Worm (Caenorhabditis elegans) whole organism, young adult: ENCODE measurements around the gene clec-212.

ENCODE experiments used
- B0261.1 ChIP-seq: sonication (generic microtip); optimal IDR thresholded peaks from 2 replicates; lab custom pipeline; 2016; ENCODE audit warnings: mild to moderate bottlenecking, missing genetic modification characterization, moderate library complexity, missing compliant biosample characterization
- B0336.3 ChIP-seq: fragments of 200-800 bp; sonication (Bioruptor generic); IDR thresholded peaks from 2 replicates; pipeline ENCODE4 v1.3.6; 2022; ENCODE audit warnings: missing genetic modification characterization, missing compliant biosample characterization
- C17E4.6 ChIP-seq: fragments of 200-800 bp; sonication (Bioruptor generic); IDR thresholded peaks from 2 replicates; pipeline ENCODE4 v1.3.6; 2022; ENCODE audit warnings: missing genetic modification reagents, missing genetic modification characterization, missing compliant biosample characterization
- D2030.7 ChIP-seq: fragments of 200-800 bp; sonication (Bioruptor generic); IDR thresholded peaks from 2 replicates; pipeline ENCODE4 v1.3.6; 2022; ENCODE audit warnings: missing genetic modification reagents, missing genetic modification characterization, missing compliant biosample characterization
- F22D6.2 ChIP-seq: sonication (generic microtip); optimal IDR thresholded peaks from 2 replicates; lab custom pipeline; 2016; ENCODE audit warnings: mild to moderate bottlenecking, missing genetic modification characterization, missing compliant biosample characterization
- F23B12.7 ChIP-seq: sonication (generic microtip); optimal IDR thresholded peaks from 2 replicates; lab custom pipeline; 2017; ENCODE audit warnings: missing genetic modification characterization, mild to moderate bottlenecking, missing compliant biosample characterization, antibody characterized with exemption, moderate library complexity; ENCODE audit not compliant: insufficient read depth
- F33H1.4 ChIP-seq: fragments of 200-800 bp; sonication (Bioruptor generic); IDR thresholded peaks from 2 replicates; pipeline ENCODE4 v1.3.6; 2022; ENCODE audit warnings: missing genetic modification reagents, missing genetic modification characterization, missing compliant biosample characterization
- F55B11.4 ChIP-seq: sonication (generic microtip); optimal IDR thresholded peaks from 2 replicates; lab custom pipeline; 2016; ENCODE audit warnings: missing compliant biosample characterization, missing genetic modification characterization, borderline replicate concordance; ENCODE audit not compliant: insufficient read depth
- F57A8.1 ChIP-seq: fragments of 200-800 bp; sonication (Bioruptor generic); optimal IDR thresholded peaks from 2 replicates; lab custom pipeline; 2018; ENCODE audit warnings: mild to moderate bottlenecking, missing genetic modification characterization, moderate library complexity, missing compliant biosample characterization
- F57C9.4 ChIP-seq: sonication (generic microtip); optimal IDR thresholded peaks from 2 replicates; lab custom pipeline; 2017; ENCODE audit warnings: mild to moderate bottlenecking, missing genetic modification characterization, missing compliant biosample characterization
- K12H6.12 ChIP-seq: fragments of 200-800 bp; sonication (Bioruptor generic); optimal IDR thresholded peaks from 2 replicates; lab custom pipeline; 2018; ENCODE audit warnings: mild to moderate bottlenecking, missing genetic modification characterization, missing compliant biosample characterization
- Y67H2A.10 ChIP-seq: fragments of 200-800 bp; sonication (Bioruptor generic); conservative IDR thresholded peaks from 2 replicates; pipeline ENCODE4 v1.3.6; 2022; ENCODE audit warnings: missing genetic modification reagents, missing genetic modification characterization, missing compliant biosample characterization
- Y79H2A.3 ChIP-seq: fragments of 200-800 bp; sonication (Bioruptor generic); conservative IDR thresholded peaks from 2 replicates; pipeline ENCODE4 v1.3.6; 2022; ENCODE audit warnings: missing genetic modification reagents, missing genetic modification characterization, missing compliant biosample characterization
- aptf-2 ChIP-seq: fragments of 200-800 bp; sonication (Bioruptor generic); conservative IDR thresholded peaks from 2 replicates; pipeline ENCODE4 v1.3.6; 2022; ENCODE audit warnings: missing genetic modification reagents, missing genetic modification characterization, missing compliant biosample characterization
- atf-7 ChIP-seq: sonication (generic microtip); optimal IDR thresholded peaks from 2 replicates; lab custom pipeline; 2017; ENCODE audit warnings: mild to moderate bottlenecking, missing genetic modification characterization, missing compliant biosample characterization
- attf-3 ChIP-seq: fragments of 200-800 bp; sonication (Bioruptor generic); conservative IDR thresholded peaks from 2 replicates; pipeline ENCODE4 v1.3.6; 2022; ENCODE audit warnings: missing genetic modification reagents, missing genetic modification characterization, missing compliant biosample characterization
- attf-5 ChIP-seq: fragments of 200-800 bp; sonication (Bioruptor generic); optimal IDR thresholded peaks from 2 replicates; lab custom pipeline; 2018; ENCODE audit warnings: mild to moderate bottlenecking, missing genetic modification characterization, missing compliant biosample characterization
- attf-6 ChIP-seq: fragments of 200-800 bp; sonication (Bioruptor generic); IDR thresholded peaks from 2 replicates; pipeline ENCODE4 v1.3.6; 2022; ENCODE audit warnings: missing genetic modification reagents, missing genetic modification characterization, missing compliant biosample characterization
- bed-2 ChIP-seq: fragments of 200-800 bp; sonication (Bioruptor generic); IDR thresholded peaks from 2 replicates; pipeline ENCODE4 v1.3.6; 2022; ENCODE audit warnings: missing genetic modification reagents, missing genetic modification characterization, missing compliant biosample characterization
- ceh-40 ChIP-seq: fragments of 200-800 bp; sonication (Bioruptor generic); IDR thresholded peaks from 2 replicates; pipeline ENCODE4 v1.3.6; 2022; ENCODE audit warnings: missing genetic modification characterization, missing compliant biosample characterization
- ceh-79 ChIP-seq: sonication (generic microtip); optimal IDR thresholded peaks from 2 replicates; lab custom pipeline; 2017; ENCODE audit warnings: mild to moderate bottlenecking, missing genetic modification characterization, missing compliant biosample characterization
- ceh-91 ChIP-seq: fragments of 200-800 bp; sonication (Bioruptor generic); IDR thresholded peaks from 2 replicates; pipeline ENCODE4 v1.3.6; 2022; ENCODE audit warnings: missing genetic modification reagents, missing genetic modification characterization, missing compliant biosample characterization
- die-1 ChIP-seq: sonication (generic microtip); optimal IDR thresholded peaks from 2 replicates; lab custom pipeline; 2016; ENCODE audit warnings: missing genotype, mild to moderate bottlenecking, missing genetic modification characterization, missing compliant biosample characterization
- hsf-1 ChIP-seq: fragments of 200-800 bp; sonication (Bioruptor generic); IDR thresholded peaks from 2 replicates; pipeline ENCODE4 v1.3.6; 2022; ENCODE audit warnings: missing genetic modification reagents, missing genetic modification characterization, missing compliant biosample characterization
- let-607 ChIP-seq, 2 experiments: fragments of 200-800 bp in 1 of 2; sonication (Bioruptor generic) in 1 of 2; sonication (generic microtip) in 1 of 2; optimal IDR thresholded peaks; 2 replicates each; lab custom pipeline; 2016 to 2018; ENCODE audit warnings: mild to moderate bottlenecking in 2 of 2, missing compliant biosample characterization in 2 of 2, missing genetic modification characterization in 2 of 2, moderate library complexity in 2 of 2, missing genotype in 1 of 2
- lsl-1 ChIP-seq: fragments of 200-800 bp; sonication (Bioruptor generic); optimal IDR thresholded peaks from 2 replicates; lab custom pipeline; 2018; ENCODE audit warnings: mild to moderate bottlenecking, missing genetic modification characterization, moderate library complexity, missing compliant biosample characterization
- nfya-1 ChIP-seq: sonication (generic microtip); optimal IDR thresholded peaks from 2 replicates; lab custom pipeline; 2017; ENCODE audit warnings: antibody characterized with exemption, missing compliant biosample characterization, missing genetic modification characterization, borderline replicate concordance; ENCODE audit not compliant: insufficient read depth
- nfya-2 ChIP-seq: fragments of 200-800 bp; sonication (Bioruptor generic); IDR thresholded peaks from 2 replicates; pipeline ENCODE4 v1.3.6; 2022; ENCODE audit warnings: missing genetic modification reagents, missing genetic modification characterization, missing compliant biosample characterization
- nhr-179 ChIP-seq: sonication (generic microtip); optimal IDR thresholded peaks from 2 replicates; lab custom pipeline; 2016; ENCODE audit warnings: mild to moderate bottlenecking, missing genetic modification characterization, missing compliant biosample characterization
- nhr-80 ChIP-seq: sonication (generic microtip); optimal IDR thresholded peaks from 2 replicates; lab custom pipeline; 2016; ENCODE audit warnings: missing genetic modification characterization, missing compliant biosample characterization
- sdz-38 ChIP-seq: sonication (generic microtip); optimal IDR thresholded peaks from 2 replicates; lab custom pipeline; 2016; ENCODE audit warnings: missing genotype, missing genetic modification characterization, missing compliant biosample characterization
- sea-2 ChIP-seq: fragments of 200-800 bp; sonication (Bioruptor generic); IDR thresholded peaks from 2 replicates; pipeline ENCODE4 v1.3.6; 2022; ENCODE audit warnings: missing genetic modification characterization, missing compliant biosample characterization
- sptf-2 ChIP-seq: fragments of 200-800 bp; sonication (Bioruptor generic); optimal IDR thresholded peaks from 2 replicates; lab custom pipeline; 2018; ENCODE audit warnings: mild to moderate bottlenecking, missing genetic modification characterization, missing compliant biosample characterization
- tbx-9 ChIP-seq: sonication (generic microtip); optimal IDR thresholded peaks from 2 replicates; lab custom pipeline; 2016; ENCODE audit warnings: borderline replicate concordance, missing genetic modification characterization, inconsistent platforms, missing compliant biosample characterization
- tlf-1 ChIP-seq: fragments of 200-800 bp; sonication (Bioruptor generic); optimal IDR thresholded peaks from 2 replicates; lab custom pipeline; 2018; ENCODE audit warnings: mild to moderate bottlenecking, missing genetic modification characterization, missing compliant biosample characterization
- unc-130 ChIP-seq: sonication (generic microtip); optimal IDR thresholded peaks from 2 replicates; lab custom pipeline; 2016; ENCODE audit warnings: missing genetic modification reagents, missing genetic modification characterization, missing compliant biosample characterization
- zim-3 ChIP-seq: sonication (generic microtip); optimal IDR thresholded peaks from 2 replicates; lab custom pipeline; 2017; ENCODE audit warnings: mild to moderate bottlenecking, missing genetic modification characterization, moderate library complexity, missing compliant biosample characterization
- ztf-22 ChIP-seq: fragments of 200-800 bp; sonication (Bioruptor generic); optimal IDR thresholded peaks from 2 replicates; lab custom pipeline; 2018; ENCODE audit warnings: mild to moderate bottlenecking, missing genetic modification characterization, moderate library complexity, missing compliant biosample characterization

clec-212 gene

DNA sequence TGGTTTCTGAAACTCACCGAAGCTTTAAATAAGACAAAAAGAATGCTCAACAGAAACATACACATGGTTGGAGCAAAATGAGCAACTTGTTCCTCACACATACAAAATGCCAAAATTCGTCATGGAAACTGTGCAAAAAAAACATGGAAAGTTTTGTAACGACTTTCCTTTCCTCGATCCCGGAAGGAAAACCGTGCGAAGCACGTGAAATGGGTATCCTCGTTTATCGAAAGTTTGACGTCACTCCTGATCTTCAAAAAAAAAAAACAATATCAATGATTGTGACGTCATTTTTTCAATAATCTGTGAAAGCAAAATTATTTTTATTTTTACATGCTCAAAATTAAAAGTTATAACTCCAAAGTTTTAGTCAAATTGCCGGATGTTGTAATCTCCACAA, at the start of gene clec-212:
TSS of gene clec-212 (minus strand) at position 101 of the 400 bp plus-strand sequence.
- no peak for TF ChIP-seq unc-130 (GFP tag; lab: Kevin White, UChicago)
- TF ChIP-seq aptf-2 (GFP tag; lab: Robert Waterston, UW) = no peak
- TF ChIP-seq, all 124 proteins: peak for 0

DNA sequence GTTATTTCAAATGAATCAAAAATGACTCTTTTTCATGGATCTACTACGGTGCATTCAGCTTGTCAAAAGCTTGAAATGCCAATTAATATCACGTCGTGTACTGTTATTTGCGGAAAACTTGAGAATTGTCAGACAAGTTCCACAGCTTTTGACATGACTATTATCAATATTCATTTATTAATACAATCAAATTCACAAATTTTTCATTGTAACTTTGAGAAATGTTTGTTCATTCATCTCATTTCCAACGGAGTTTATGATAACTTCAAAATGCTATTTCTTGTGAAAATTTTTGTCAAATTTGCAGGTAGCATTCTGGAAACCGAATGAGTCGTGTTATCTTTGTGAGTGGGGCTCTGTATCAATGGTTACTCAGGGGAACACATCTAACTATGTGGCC, 47.9 kb upstream of the clec-212 start, which contains the start of gene C50E3.15:
TSS of gene C50E3.15 (plus strand) at position 301 of the 400 bp plus-strand sequence.
- TF ChIP-seq F22D6.2 (no peak), K12H6.12 (tag; lab: Kevin White, UChicago) (no peak), F57C9.4 (no peak), F57A8.1 (GFP tag; lab: Kevin White, UChicago) (no peak), sptf-2 (no peak), attf-5 (no peak), D2030.7 (GFP tag; lab: Robert Waterston, UW) (no peak), B0336.3 (GFP tag; lab: Robert Waterston, UW) (no peak), ceh-40 (no peak), B0261.1 (no peak)

DNA sequence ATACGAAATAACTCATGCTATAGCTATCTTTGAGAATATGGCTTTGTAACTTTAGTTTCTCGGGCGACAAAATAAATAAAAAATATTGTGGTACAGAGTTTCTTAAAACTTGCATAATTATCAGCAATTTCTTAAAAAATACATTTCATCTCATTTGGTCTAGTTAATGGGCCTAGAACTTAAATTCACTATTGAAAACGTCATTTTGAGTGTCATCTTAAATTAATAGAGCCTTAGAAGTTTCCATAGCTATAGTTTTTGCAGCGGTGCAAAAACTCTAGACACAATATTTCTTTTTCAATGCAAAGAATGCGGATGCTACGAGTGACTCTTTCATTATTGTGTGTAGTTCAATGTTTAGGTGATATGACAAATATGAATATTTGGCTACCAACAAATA, 41.9 kb upstream of the clec-212 start, which contains the start of gene clec-215:
TSS of gene clec-215 (plus strand) at position 301 of the 400 bp plus-strand sequence.
- no peak for TF ChIP-seq lsl-1 (GFP tag; lab: Kevin White, UChicago)
- no peak for TF ChIP-seq die-1 (tag; lab: Kevin White, UChicago)
- no peak for TF ChIP-seq nfya-1 (tag; lab: Kevin White, UChicago)
- no peak for TF ChIP-seq nfya-2

DNA sequence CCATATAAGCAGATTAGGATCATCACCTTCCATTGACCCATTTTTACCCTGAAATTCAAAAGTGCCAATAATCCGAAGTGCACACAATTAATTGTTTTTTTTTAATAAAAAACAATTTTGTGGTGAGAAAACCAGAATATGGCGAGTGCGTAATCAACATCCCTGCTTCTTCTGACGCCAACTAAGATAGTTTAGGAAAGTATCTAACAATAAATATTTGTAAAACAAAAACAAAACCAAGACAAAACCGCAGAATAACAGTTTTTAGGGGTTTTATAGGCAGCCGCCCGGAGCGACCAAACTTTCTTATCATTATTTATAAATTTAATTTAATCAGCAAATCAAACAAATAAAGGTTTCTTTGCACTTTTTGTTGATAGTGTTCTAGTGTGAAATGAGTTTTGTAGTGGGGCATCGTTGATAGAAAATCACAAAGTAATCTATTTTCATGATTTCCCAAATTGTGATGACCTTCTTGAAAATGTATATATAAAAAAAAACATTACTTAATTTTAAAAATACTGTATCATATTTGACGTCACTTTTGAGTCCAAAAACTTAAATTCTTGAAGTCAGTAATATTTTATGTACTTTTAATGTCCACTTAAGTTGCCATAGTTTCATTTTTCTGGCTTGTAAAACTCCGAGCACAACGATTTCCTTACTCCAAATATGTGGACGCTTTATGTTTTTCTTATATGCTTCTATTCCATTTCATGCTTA, 39.7 kb upstream of the clec-212 start, which contains the start of the genes folt-3 and clec-214:
TSS of gene folt-3 (minus strand) at position 51 of the 723 bp plus-strand sequence.
TSS of gene clec-214 (plus strand) at position 673 of the 723 bp plus-strand sequence.
- TF ChIP-seq zim-3 (tag; lab: Kevin White, UChicago) = no peak
- no peak for TF ChIP-seq Y67H2A.10 (GFP tag; lab: Robert Waterston, UW)
- peak; percentile 25 for TF ChIP-seq nhr-80 (tag; lab: Kevin White, UChicago)

DNA sequence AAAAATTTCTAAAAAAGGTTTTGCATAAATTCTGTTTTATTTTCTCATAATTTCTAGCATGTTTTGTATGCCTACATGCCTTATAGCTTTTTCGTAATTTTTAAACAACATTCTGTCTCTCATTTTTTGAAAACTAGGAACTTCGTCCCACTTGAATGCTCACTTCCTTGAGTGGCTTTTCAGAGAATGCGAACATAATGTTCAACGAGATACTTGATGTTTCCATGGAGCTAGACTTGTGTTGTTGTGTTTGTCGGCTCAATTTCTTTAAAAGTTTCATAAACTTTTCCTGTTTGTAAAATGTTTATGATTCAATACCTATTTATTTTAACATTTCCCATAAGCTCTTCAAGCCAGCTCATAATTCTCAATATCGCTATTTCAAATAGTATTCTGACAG, 34.7 kb upstream of the clec-212 start, which contains the start of gene clec-213:
TSS of gene clec-213 (plus strand) at position 301 of the 400 bp plus-strand sequence.
- no peak for TF ChIP-seq attf-6
- TF ChIP-seq F55B11.4 = no peak
- no peak for TF ChIP-seq sea-2 (GFP tag; lab: Robert Waterston, UW)
- no peak for TF ChIP-seq attf-3
- TF ChIP-seq lsl-1 (GFP tag; lab: Kevin White, UChicago) = no peak
- no peak for TF ChIP-seq F23B12.7 (tag; lab: Kevin White, UChicago)
- TF ChIP-seq Y79H2A.3 = no peak
- TF ChIP-seq nhr-179 (tag; lab: Kevin White, UChicago) = no peak
- no peak for TF ChIP-seq let-607 (tag; optimal IDR thresholded peaks at IDR 0.05; lab: Kevin White, UChicago)
- no peak for TF ChIP-seq F33H1.4 (GFP tag; lab: Robert Waterston, UW)
- no peak for TF ChIP-seq hsf-1 (GFP tag; lab: Robert Waterston, UW)
- no peak for TF ChIP-seq tbx-9 (tag; lab: Kevin White, UChicago)
- no peak for TF ChIP-seq atf-7 (tag; lab: Kevin White, UChicago)
- TF ChIP-seq C17E4.6 (GFP tag; lab: Robert Waterston, UW) = no peak
- TF ChIP-seq tlf-1 = no peak
- no peak for TF ChIP-seq bed-2
- no peak for TF ChIP-seq sdz-38 (tag; lab: Kevin White, UChicago)
- no peak for TF ChIP-seq ztf-22 (GFP tag; lab: Kevin White, UChicago)
- TF ChIP-seq ceh-79 (tag; lab: Kevin White, UChicago) = no peak
- TF ChIP-seq ceh-91 (GFP tag; lab: Robert Waterston, UW) = no peak
